Worm (Caenorhabditis elegans): ENCODE results near the gene cyd-1.

cyd-1 gene

ce11 chrII:12992193-12992592 lies 11.8 kb downstream of the cyd-1 start:
- no peak for TF ChIP-seq B0261.1 (tag; optimal IDR thresholded peaks at IDR 0.05)
- TF ChIP-seq let-526 (GFP tag; IDR thresholded peaks at IDR 0.05): no peak
- no peak for TF ChIP-seq lin-35 (GFP tag; optimal IDR thresholded peaks at IDR 0.05)
- peak; percentile 85; the same call in 1 of the 2 replicates for TF ChIP-seq egrh-3 (GFP tag; IDR thresholded peaks at IDR 0.05)
- TF ChIP-seq xnd-1 (tag; optimal IDR thresholded peaks at IDR 0.05): no peak
- no peak for TF ChIP-seq nhr-120 (GFP tag; IDR thresholded peaks at IDR 0.05)
- TF ChIP-seq zfh-2 (GFP tag; conservative IDR thresholded peaks at IDR 0.05): peak; percentile 82

DNA sequence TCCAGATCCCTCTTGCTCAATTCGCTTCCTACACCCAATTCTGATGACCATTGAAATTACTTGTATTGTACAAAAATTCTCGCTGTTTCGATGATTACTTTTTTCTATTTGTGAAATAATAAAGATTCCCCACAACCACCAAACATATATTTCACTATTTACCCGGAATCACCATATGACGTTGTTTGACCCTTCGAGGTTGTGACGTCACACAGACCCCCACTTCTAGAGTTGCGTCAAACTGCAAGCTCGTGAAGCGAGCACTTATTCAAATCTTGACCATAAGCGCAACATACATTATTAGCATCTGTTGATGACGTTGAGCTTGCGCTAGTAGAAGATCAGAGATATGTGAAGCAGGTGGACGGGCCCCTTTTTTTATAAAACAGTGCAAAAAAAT lies 12.6 kb downstream of the cyd-1 start:
- TF ChIP-seq nhr-120 (GFP tag; IDR thresholded peaks at IDR 0.05): no peak
- TF ChIP-seq atf-7 (tag; optimal IDR thresholded peaks at IDR 0.05): no peak
- TF ChIP-seq ceh-91 (GFP tag; IDR thresholded peaks at IDR 0.05): no peak
- no peak for TF ChIP-seq nhr-90 (tag; optimal IDR thresholded peaks at IDR 0.05)
- TF ChIP-seq lag-1 (GFP tag; IDR thresholded peaks at IDR 0.05): no peak
- TF ChIP-seq attf-3 (GFP tag; conservative IDR thresholded peaks at IDR 0.05): no peak
- TF ChIP-seq hsf-1 (GFP tag; IDR thresholded peaks at IDR 0.05): no peak
- no peak for TF ChIP-seq ztf-26 (tag; optimal IDR thresholded peaks at IDR 0.05)
- no peak for TF ChIP-seq mcd-1 (GFP tag; IDR thresholded peaks at IDR 0.05)
- no peak for TF ChIP-seq repo-1 (tag; optimal IDR thresholded peaks at IDR 0.05)

- TF ChIP-seq dox-1 (GFP tag; IDR thresholded peaks at IDR 0.05) (0 out of 2 replicates have a peak, but pooled peaks have one; percentile 41), cebp-2 (GFP tag; IDR thresholded peaks at IDR 0.05) (0 out of 2 replicates have a peak, but pooled peaks have one; percentile 51), D2030.7 (GFP tag; IDR thresholded peaks at IDR 0.05) (no peak), Y67H2A.10 (GFP tag; conservative IDR thresholded peaks at IDR 0.05) (no peak), tbp1 (GFP tag; optimal IDR thresholded peaks at IDR 0.05) (peak; percentile 54), xnd-1 (tag; optimal IDR thresholded peaks at IDR 0.05) (no peak), F39B2.1 (GFP tag; IDR thresholded peaks at IDR 0.05) (0 out of 2 replicates have a peak, but pooled peaks have one; percentile 20), ceh-58 (GFP tag; IDR thresholded peaks at IDR 0.05) (no peak), madf-8 (GFP tag; conservative IDR thresholded peaks at IDR 0.05) (no peak), unc-62 (GFP tag; optimal IDR thresholded peaks at IDR 0.05) (no peak), ztf-26 (tag; optimal IDR thresholded peaks at IDR 0.05) (peak; percentile 77), unc-130 (GFP tag; optimal IDR thresholded peaks at IDR 0.05) (no peak), nhr-179 (tag; optimal IDR thresholded peaks at IDR 0.05) (no peak), K11D2.4 (GFP tag; IDR thresholded peaks at IDR 0.05) (peak; percentile 49; the same call in 1 of the 2 replicates), egl-44 (GFP tag; IDR thresholded peaks at IDR 0.05) (0 out of 2 replicates have a peak, but pooled peaks have one; percentile 20), F33H1.4 (GFP tag; IDR thresholded peaks at IDR 0.05) (no peak), zfh-2 (GFP tag; conservative IDR thresholded peaks at IDR 0.05) (no peak), somi-1 (GFP tag; optimal IDR thresholded peaks at IDR 0.05) (no peak), tlf-1 (GFP tag; optimal IDR thresholded peaks at IDR 0.05) (peak; percentile 83), athp-1 (tag; optimal IDR thresholded peaks at IDR 0.05) (peak; percentile 43), cebp-1 (GFP tag; IDR thresholded peaks at IDR 0.05) (no peak), cebp-1 (tag; optimal IDR thresholded peaks at IDR 0.05) (peak; percentile 58), attf-5 (GFP tag; optimal IDR thresholded peaks at IDR 0.05) (peak; percentile 13), lin-54 (GFP tag; optimal IDR thresholded peaks at IDR 0.05) (peak; percentile 21), repo-1 (tag; optimal IDR thresholded peaks at IDR 0.05) (peak; percentile 96), nfyb-1 (GFP tag; IDR thresholded peaks at IDR 0.05) (peak; percentile 70; the same call in 1 of the 2 replicates), lir-1 (GFP tag; conservative IDR thresholded peaks at IDR 0.05) (no peak), lin-35 (GFP tag; optimal IDR thresholded peaks at IDR 0.05) (no peak), ceh-27 (GFP tag; optimal IDR thresholded peaks at IDR 0.05) (no peak), snpc-3.4 (tag; optimal IDR thresholded peaks at IDR 0.05) (no peak), akir-1 (GFP tag; optimal IDR thresholded peaks at IDR 0.05) (no peak), attf-3 (GFP tag; conservative IDR thresholded peaks at IDR 0.05) (no peak), B0035.1 (tag; optimal IDR thresholded peaks at IDR 0.05) (peak; percentile 49), mel-28 (tag; optimal IDR thresholded peaks at IDR 0.05; ENCODE audit: borderline replicate concordance) (no peak)
These were observed 13.8 kb downstream of the cyd-1 start for ce11 chrII:12994009-12994788.

All from whole organism, young adult.